Worm (Caenorhabditis elegans) whole organism, L3 larva: ENCODE measurements around the gene srh-233.

ENCODE experiments used
- daf-12 ChIP-seq: fragments of 150-350 bp; optimal IDR thresholded peaks from 2 replicates; lab custom pipeline; 2014; ENCODE audit warnings: missing biosample characterization, missing genetic modification reagents, missing genetic modification characterization
- egl-27 ChIP-seq: sonication (generic microtip); optimal IDR thresholded peaks from 4 replicates; lab custom pipeline; 2017; ENCODE audit warnings: missing biosample characterization, missing genetic modification reagents, missing genetic modification characterization
- egl-5 ChIP-seq: fragments of 150-350 bp; optimal IDR thresholded peaks from 2 replicates; lab custom pipeline; 2017; ENCODE audit warnings: missing biosample characterization, missing genetic modification reagents, missing genetic modification characterization, inconsistent platforms
- elt-2 ChIP-seq: sonication (generic microtip); optimal IDR thresholded peaks from 2 replicates; lab custom pipeline; 2016; ENCODE audit warnings: missing genetic modification reagents, mild to moderate bottlenecking, missing genetic modification characterization, missing compliant biosample characterization
- fkh-10 ChIP-seq: sonication (generic microtip); optimal IDR thresholded peaks from 2 replicates; lab custom pipeline; 2017; ENCODE audit warnings: missing biosample characterization, missing genetic modification reagents, missing genetic modification characterization
- fos-1 ChIP-seq: fragments of 150-350 bp; optimal IDR thresholded peaks from 2 replicates; lab custom pipeline; 2014; ENCODE audit warnings: missing biosample characterization, missing genetic modification characterization
- lin-15B ChIP-seq: fragments of 150-350 bp; optimal IDR thresholded peaks from 2 replicates; lab custom pipeline; 2014; ENCODE audit warnings: missing biosample characterization, missing genetic modification characterization
- lin-39 ChIP-seq: fragments of 150-350 bp; optimal IDR thresholded peaks from 2 replicates; lab custom pipeline; 2018; ENCODE audit warnings: missing biosample characterization, missing genetic modification reagents, missing genetic modification characterization
- nhr-23 ChIP-seq: fragments of 150-350 bp; optimal IDR thresholded peaks from 2 replicates; lab custom pipeline; 2014; ENCODE audit warnings: missing biosample characterization, missing genetic modification reagents, missing genetic modification characterization
- pqm-1 ChIP-seq: fragments of 150-350 bp; optimal IDR thresholded peaks from 2 replicates; lab custom pipeline; 2017; ENCODE audit warnings: missing biosample characterization, missing genetic modification characterization, inconsistent platforms
- skn-1 ChIP-seq: fragments of 150-350 bp; optimal IDR thresholded peaks from 2 replicates; lab custom pipeline; 2014; ENCODE audit warnings: missing biosample characterization, missing genetic modification characterization
- snpc-4 ChIP-seq: fragments of 150-350 bp; optimal IDR thresholded peaks from 2 replicates; lab custom pipeline; 2014; ENCODE audit warnings: missing biosample characterization, missing genetic modification characterization
- unc-62 ChIP-seq: fragments of 150-350 bp; sonication (generic microtip); optimal IDR thresholded peaks from 4 replicates; lab custom pipeline; 2014; ENCODE audit warnings: missing biosample characterization, missing genetic modification reagents, missing genetic modification characterization
- ztf-11 ChIP-seq: fragments of 150-350 bp; optimal IDR thresholded peaks from 2 replicates; lab custom pipeline; 2014; ENCODE audit warnings: missing biosample characterization, missing genetic modification characterization

ce11 chrV:20011199-20011598, 38.0 kb upstream of the srh-233 start:
- TF ChIP-seq nhr-23 (no peak), elt-2 (peak; percentile 80), unc-62 (GFP tag; lab: Kevin White, UChicago) (no peak), snpc-4 (no peak), egl-5 (no peak), fos-1 (tag; lab: Kevin White, UChicago) (no peak), daf-12 (tag; lab: Kevin White, UChicago) (no peak), pqm-1 (tag; lab: Kevin White, UChicago) (no peak), skn-1 (no peak), lin-15B (tag; lab: Kevin White, UChicago) (no peak), ztf-11 (tag; lab: Kevin White, UChicago) (no peak), egl-27 (no peak), fkh-10 (no peak), lin-39 (no peak)
